Worm (Caenorhabditis elegans) whole organism, L4 larva: ENCODE measurements around the gene cdh-1.
"Not testable (repeated sequence)": the region's sequence is repeated elsewhere in the genome, so short reads cannot be mapped to it uniquely, and the experiment has no call there.

Source experiments
- ZK337.2 ChIP-seq: fragments of 200-800 bp; sonication (Bioruptor generic); IDR thresholded peaks from 2 replicates; pipeline ENCODE4 v1.3.6; 2022; ENCODE audit warnings: missing genetic modification reagents, missing genetic modification characterization, missing compliant biosample characterization
- ceh-44 ChIP-seq: fragments of 200-800 bp; sonication (Bioruptor generic); IDR thresholded peaks from 2 replicates; pipeline ENCODE4 v1.3.6; 2022; ENCODE audit warnings: missing genetic modification reagents, missing genetic modification characterization, missing compliant biosample characterization
- ces-1 ChIP-seq: fragments of 150-350 bp; sonication (generic microtip); optimal IDR thresholded peaks from 4 replicates; lab custom pipeline; 2014; ENCODE audit warnings: missing biosample characterization, missing genetic modification reagents, missing genetic modification characterization
- dmd-8 ChIP-seq: fragments of 200-800 bp; sonication (Bioruptor generic); IDR thresholded peaks from 2 replicates; pipeline ENCODE4 v1.3.6; 2022; ENCODE audit warnings: missing genetic modification characterization, missing compliant biosample characterization
- fkh-10 ChIP-seq: fragments of 150-350 bp; optimal IDR thresholded peaks from 2 replicates; lab custom pipeline; 2014; ENCODE audit warnings: missing biosample characterization, missing genetic modification reagents, missing genetic modification characterization
- jun-1 ChIP-seq: fragments of 150-350 bp; optimal IDR thresholded peaks from 2 replicates; lab custom pipeline; 2014; ENCODE audit warnings: missing biosample characterization, missing genetic modification reagents, missing genetic modification characterization
- lin-15B ChIP-seq: fragments of 150-350 bp; sonication (generic microtip); optimal IDR thresholded peaks from 3 replicates; lab custom pipeline; 2014; ENCODE audit warnings: missing biosample characterization, missing genetic modification characterization
- pha-4 ChIP-seq, 2 experiments: fragments of 150-350 bp in 1 of 2; fragments of 200-800 bp in 1 of 2; sonication (Bioruptor generic) in 1 of 2; IDR thresholded peaks in 1 of 2; optimal IDR thresholded peaks in 1 of 2; 2 replicates each; pipeline versions ENCODE4 v1.3.6 to Lab custom; 2014 to 2022; ENCODE audit warnings: missing genetic modification characterization in 2 of 2, missing genetic modification reagents in 2 of 2, missing biosample characterization in 1 of 2, missing compliant biosample characterization in 1 of 2
- php-3 ChIP-seq: fragments of 200-800 bp; sonication (Bioruptor generic); IDR thresholded peaks from 2 replicates; pipeline ENCODE4 v1.3.6; 2022; ENCODE audit warnings: missing genetic modification reagents, missing genetic modification characterization, missing compliant biosample characterization
- saeg-2 ChIP-seq: fragments of 200-800 bp; sonication (Bioruptor generic); IDR thresholded peaks from 2 replicates; pipeline ENCODE4 v1.3.6; 2022; ENCODE audit warnings: missing genetic modification reagents, missing genetic modification characterization, missing compliant biosample characterization
- set-16 ChIP-seq: fragments of 200-800 bp; sonication (Bioruptor generic); IDR thresholded peaks from 2 replicates; pipeline ENCODE4 v1.3.6; 2022; ENCODE audit warnings: missing genetic modification reagents, missing genetic modification characterization, missing compliant biosample characterization
- unc-62 ChIP-seq, 3 experiments: fragments of 150-350 bp in 1 of 3; sonication (generic microtip); optimal IDR thresholded peaks in 2 of 3; peaks in 1 of 3; 1 replicate in 1 of 3; 2 replicates in 2 of 3; lab custom pipeline; 2014 to 2017; ENCODE audit warnings: missing biosample characterization in 3 of 3, missing genetic modification characterization in 3 of 3, missing genetic modification reagents in 3 of 3, missing genotype in 1 of 3

ce11 chrIII:2960740-2961361, 50.1 kb downstream of the cdh-1 start:
- not testable (repeated sequence) for TF ChIP-seq ZK337.2 (GFP tag; lab: Robert Waterston, UW); saeg-2; ces-1 (GFP tag; lab: Kevin White, UChicago); jun-1 (tag; lab: Kevin White, UChicago); dmd-8 (GFP tag; lab: Robert Waterston, UW); fkh-10 (GFP tag; lab: Kevin White, UChicago); set-16; lin-15B (tag; lab: Kevin White, UChicago); ceh-44; unc-62 (GFP tag; optimal IDR thresholded peaks at IDR 0.05 in 1 of 2; lab: Kevin White, UChicago); unc-62 (tag; optimal IDR thresholded peaks at IDR 0.05; lab: Kevin White, UChicago); php-3 (GFP tag; lab: Robert Waterston, UW); pha-4 (GFP tag; IDR thresholded peaks at IDR 0.05; lab: Robert Waterston, UW); pha-4 (tag; optimal IDR thresholded peaks at IDR 0.05; lab: Kevin White, UChicago)
